Worm (Caenorhabditis elegans) whole organism, young adult: ENCODE measurements around the gene Y7A5A.10.

Experiments used
- C17E4.6 ChIP-seq: fragments of 200-800 bp; sonication (Bioruptor generic); IDR thresholded peaks from 2 replicates; pipeline ENCODE4 v1.3.6; 2022; ENCODE audit warnings: missing genetic modification reagents, missing genetic modification characterization, missing compliant biosample characterization
- F10E7.11 ChIP-seq: sonication (generic microtip); optimal IDR thresholded peaks from 2 replicates; lab custom pipeline; 2017; ENCODE audit warnings: mild to moderate bottlenecking, missing genetic modification characterization, moderate library complexity, missing compliant biosample characterization
- F22D6.2 ChIP-seq: sonication (generic microtip); optimal IDR thresholded peaks from 2 replicates; lab custom pipeline; 2016; ENCODE audit warnings: mild to moderate bottlenecking, missing genetic modification characterization, missing compliant biosample characterization
- F33H1.4 ChIP-seq: fragments of 200-800 bp; sonication (Bioruptor generic); IDR thresholded peaks from 2 replicates; pipeline ENCODE4 v1.3.6; 2022; ENCODE audit warnings: missing genetic modification reagents, missing genetic modification characterization, missing compliant biosample characterization
- F37B4.10 ChIP-seq: fragments of 200-800 bp; sonication (Bioruptor generic); IDR thresholded peaks from 2 replicates; pipeline ENCODE4 v1.3.6; 2022; ENCODE audit warnings: missing genetic modification characterization, missing compliant biosample characterization
- F57C9.4 ChIP-seq: sonication (generic microtip); optimal IDR thresholded peaks from 2 replicates; lab custom pipeline; 2017; ENCODE audit warnings: mild to moderate bottlenecking, missing genetic modification characterization, missing compliant biosample characterization
- K11D2.4 ChIP-seq: fragments of 200-800 bp; sonication (Bioruptor generic); IDR thresholded peaks from 2 replicates; pipeline ENCODE4 v1.3.6; 2022; ENCODE audit warnings: missing genetic modification reagents, missing genetic modification characterization, missing compliant biosample characterization
- Y53G8AR.9 ChIP-seq: fragments of 200-800 bp; sonication (Bioruptor generic); conservative IDR thresholded peaks from 2 replicates; pipeline ENCODE4 v1.3.6; 2022; ENCODE audit warnings: missing genetic modification reagents, missing genetic modification characterization, missing compliant biosample characterization
- ZK185.1 ChIP-seq: sonication (generic microtip); optimal IDR thresholded peaks from 2 replicates; lab custom pipeline; 2016; ENCODE audit warnings: mild to moderate bottlenecking, missing genetic modification characterization, missing compliant biosample characterization; ENCODE audit not compliant: poor library complexity, severe bottlenecking
- akir-1 ChIP-seq: fragments of 200-800 bp; sonication (Bioruptor generic); optimal IDR thresholded peaks from 2 replicates; lab custom pipeline; 2018; ENCODE audit warnings: mild to moderate bottlenecking, missing genetic modification characterization, moderate library complexity, missing compliant biosample characterization
- aptf-3 ChIP-seq: fragments of 200-800 bp; sonication (Bioruptor generic); IDR thresholded peaks from 2 replicates; pipeline ENCODE4 v1.3.6; 2022; ENCODE audit warnings: missing genetic modification characterization, missing compliant biosample characterization
- atf-7 ChIP-seq: sonication (generic microtip); optimal IDR thresholded peaks from 2 replicates; lab custom pipeline; 2017; ENCODE audit warnings: mild to moderate bottlenecking, missing genetic modification characterization, missing compliant biosample characterization
- bed-1 ChIP-seq: fragments of 200-800 bp; sonication (Bioruptor generic); IDR thresholded peaks from 2 replicates; pipeline ENCODE4 v1.3.6; 2022; ENCODE audit warnings: missing genetic modification reagents, missing genetic modification characterization, missing compliant biosample characterization
- cebp-2 ChIP-seq: fragments of 200-800 bp; sonication (Bioruptor generic); IDR thresholded peaks from 2 replicates; pipeline ENCODE4 v1.3.6; 2022; ENCODE audit warnings: missing genetic modification characterization, missing compliant biosample characterization
- ceh-40 ChIP-seq: fragments of 200-800 bp; sonication (Bioruptor generic); IDR thresholded peaks from 2 replicates; pipeline ENCODE4 v1.3.6; 2022; ENCODE audit warnings: missing genetic modification characterization, missing compliant biosample characterization
- dpl-1 ChIP-seq: fragments of 150-350 bp; optimal IDR thresholded peaks from 2 replicates; lab custom pipeline; 2014; ENCODE audit warnings: missing biosample characterization, missing genetic modification reagents, missing genetic modification characterization
- efl-1 ChIP-seq: fragments of 150-350 bp; optimal IDR thresholded peaks from 2 replicates; lab custom pipeline; 2014; ENCODE audit warnings: missing biosample characterization, missing genetic modification reagents, missing genetic modification characterization
- egrh-3 ChIP-seq: fragments of 200-800 bp; sonication (Bioruptor generic); IDR thresholded peaks from 2 replicates; pipeline ENCODE4 v1.3.6; 2022; ENCODE audit warnings: missing genetic modification reagents, missing genetic modification characterization, missing compliant biosample characterization
- ets-4 ChIP-seq: fragments of 200-800 bp; sonication (Bioruptor generic); optimal IDR thresholded peaks from 2 replicates; lab custom pipeline; 2018; ENCODE audit warnings: mild to moderate bottlenecking, missing genetic modification characterization, missing compliant biosample characterization
- fkh-3 ChIP-seq: sonication (generic microtip); optimal IDR thresholded peaks from 2 replicates; lab custom pipeline; 2016; ENCODE audit warnings: mild to moderate bottlenecking, missing genetic modification characterization, missing compliant biosample characterization
- hlh-26 ChIP-seq: fragments of 200-800 bp; sonication (Bioruptor generic); conservative IDR thresholded peaks from 2 replicates; pipeline ENCODE4 v1.3.6; 2022; ENCODE audit warnings: missing genetic modification reagents, missing genetic modification characterization, missing compliant biosample characterization
- hrde-1 ChIP-seq: sonication (generic microtip); optimal IDR thresholded peaks from 2 replicates; lab custom pipeline; 2016; ENCODE audit warnings: missing genetic modification characterization, mild to moderate bottlenecking, missing compliant biosample characterization, moderate library complexity, missing genotype, missing genetic modification reagents, borderline replicate concordance
- hsf-1 ChIP-seq: fragments of 200-800 bp; sonication (Bioruptor generic); IDR thresholded peaks from 2 replicates; pipeline ENCODE4 v1.3.6; 2022; ENCODE audit warnings: missing genetic modification reagents, missing genetic modification characterization, missing compliant biosample characterization
- lir-1 ChIP-seq: fragments of 200-800 bp; sonication (Bioruptor generic); conservative IDR thresholded peaks from 2 replicates; pipeline ENCODE4 v1.3.6; 2022; ENCODE audit warnings: missing genetic modification reagents, missing genetic modification characterization, missing compliant biosample characterization
- madf-10 ChIP-seq: sonication (generic microtip); optimal IDR thresholded peaks from 2 replicates; lab custom pipeline; 2016; ENCODE audit warnings: mild to moderate bottlenecking, missing genetic modification characterization, missing compliant biosample characterization
- madf-8 ChIP-seq: fragments of 200-800 bp; sonication (Bioruptor generic); conservative IDR thresholded peaks from 2 replicates; pipeline ENCODE4 v1.3.6; 2022; ENCODE audit warnings: missing genetic modification reagents, missing genetic modification characterization, missing compliant biosample characterization
- mcd-1 ChIP-seq: fragments of 200-800 bp; sonication (Bioruptor generic); IDR thresholded peaks from 2 replicates; pipeline ENCODE4 v1.3.6; 2022; ENCODE audit warnings: missing genetic modification reagents, missing genetic modification characterization, missing compliant biosample characterization
- mel-28 ChIP-seq: sonication (generic microtip); optimal IDR thresholded peaks from 2 replicates; lab custom pipeline; 2016; ENCODE audit warnings: borderline replicate concordance, mild to moderate bottlenecking, missing genetic modification characterization, missing compliant biosample characterization
- mxl-1 ChIP-seq: sonication (generic microtip); optimal IDR thresholded peaks from 2 replicates; lab custom pipeline; 2016; ENCODE audit warnings: missing genetic modification characterization, missing compliant biosample characterization
- nfya-1 ChIP-seq: sonication (generic microtip); optimal IDR thresholded peaks from 2 replicates; lab custom pipeline; 2017; ENCODE audit warnings: antibody characterized with exemption, missing compliant biosample characterization, missing genetic modification characterization, borderline replicate concordance; ENCODE audit not compliant: insufficient read depth
- nfya-2 ChIP-seq: fragments of 200-800 bp; sonication (Bioruptor generic); IDR thresholded peaks from 2 replicates; pipeline ENCODE4 v1.3.6; 2022; ENCODE audit warnings: missing genetic modification reagents, missing genetic modification characterization, missing compliant biosample characterization
- nhr-27 ChIP-seq: fragments of 200-800 bp; sonication (Bioruptor generic); optimal IDR thresholded peaks from 2 replicates; lab custom pipeline; 2018; ENCODE audit warnings: mild to moderate bottlenecking, missing genetic modification characterization, moderate library complexity, missing compliant biosample characterization
- pbrm-1 ChIP-seq: fragments of 200-800 bp; sonication (Bioruptor generic); IDR thresholded peaks from 2 replicates; pipeline ENCODE4 v1.3.6; 2022; ENCODE audit warnings: missing genetic modification reagents, missing genetic modification characterization, missing compliant biosample characterization
- pha-4 ChIP-seq: fragments of 150-350 bp; sonication (generic microtip); optimal IDR thresholded peaks from 2 replicates; lab custom pipeline; 2014; ENCODE audit warnings: missing biosample characterization, missing genetic modification reagents, missing genetic modification characterization
- rcor-1 ChIP-seq: fragments of 200-800 bp; sonication (Bioruptor generic); IDR thresholded peaks from 2 replicates; pipeline ENCODE4 v1.3.6; 2022; ENCODE audit warnings: missing genetic modification reagents, missing genetic modification characterization, missing compliant biosample characterization
- rec-8 ChIP-seq, 2 experiments: sonication (generic microtip); optimal IDR thresholded peaks; 2 replicates each; lab custom pipeline; 2016; ENCODE audit warnings: mild to moderate bottlenecking in 2 of 2, missing genetic modification characterization in 2 of 2, missing genetic modification reagents in 2 of 2, missing genotype in 2 of 2, missing biosample characterization in 1 of 2, missing compliant biosample characterization in 1 of 2, moderate library complexity in 1 of 2
- snpc-1.1 ChIP-seq: sonication (generic microtip); optimal IDR thresholded peaks from 2 replicates; lab custom pipeline; 2017; ENCODE audit warnings: missing genetic modification characterization, mild to moderate bottlenecking, missing compliant biosample characterization, antibody characterized with exemption, moderate library complexity, missing genotype, missing genetic modification reagents; ENCODE audit not compliant: insufficient read depth
- somi-1 ChIP-seq: fragments of 200-800 bp; sonication (Bioruptor generic); optimal IDR thresholded peaks from 2 replicates; lab custom pipeline; 2018; ENCODE audit warnings: mild to moderate bottlenecking, missing genetic modification characterization, missing compliant biosample characterization
- xnd-1 ChIP-seq: sonication (generic microtip); optimal IDR thresholded peaks from 2 replicates; lab custom pipeline; 2016; ENCODE audit warnings: missing genotype, missing genetic modification reagents, missing genetic modification characterization, missing compliant biosample characterization
- ztf-28 ChIP-seq: fragments of 200-800 bp; sonication (Bioruptor generic); IDR thresholded peaks from 2 replicates; pipeline ENCODE4 v1.3.6; 2022; ENCODE audit warnings: missing genetic modification reagents, missing genetic modification characterization, missing compliant biosample characterization

Y7A5A.10 gene

ce11 chrX:15841086-15841622, 46.3 kb upstream of the Y7A5A.10 start, which contains the start of gene serp-1.1 (continued):
- TF ChIP-seq lir-1 = peak; percentile 90
- TF ChIP-seq hsf-1 (GFP tag; lab: Robert Waterston, UW) = peak; percentile 64
- peak; percentile 97 for TF ChIP-seq K11D2.4 (GFP tag; lab: Robert Waterston, UW)
- TF ChIP-seq fkh-3 (tag; lab: Kevin White, UChicago) = no peak
- peak; percentile 80 for TF ChIP-seq C17E4.6 (GFP tag; lab: Robert Waterston, UW)
- TF ChIP-seq dpl-1 (GFP tag; lab: Kevin White, UChicago) = peak; percentile 36
- 0 out of 2 replicates have a peak, but pooled peaks have one; percentile 58 for TF ChIP-seq F37B4.10 (GFP tag; lab: Robert Waterston, UW)
- peak; percentile 66 for TF ChIP-seq akir-1 (GFP tag; lab: Kevin White, UChicago)
- peak; percentile 90 for TF ChIP-seq F22D6.2 (tag; lab: Kevin White, UChicago)
- no peak for TF ChIP-seq hrde-1 (tag; lab: Kevin White, UChicago)
- TF ChIP-seq xnd-1 (tag; lab: Kevin White, UChicago) = no peak
- no peak for TF ChIP-seq nfya-2 (GFP tag; lab: Robert Waterston, UW)
- TF ChIP-seq F33H1.4 (GFP tag; lab: Robert Waterston, UW) = peak; percentile 48
- peak; percentile 94 for TF ChIP-seq pha-4 (tag; lab: Kevin White, UChicago)
- peak; percentile 94 for TF ChIP-seq rcor-1 (GFP tag; lab: Robert Waterston, UW)
- TF ChIP-seq mxl-1 (tag; lab: Kevin White, UChicago) = peak; percentile 38
- TF ChIP-seq aptf-3 = 0 out of 2 replicates have a peak, but pooled peaks have one; percentile 29
- no peak for TF ChIP-seq efl-1 (GFP tag; lab: Kevin White, UChicago)
- no peak for TF ChIP-seq hlh-26
- TF ChIP-seq ets-4 (GFP tag; lab: Kevin White, UChicago) = peak; percentile 100
- TF ChIP-seq ceh-40 = 0 out of 2 replicates have a peak, but pooled peaks have one; percentile 51
- no peak for TF ChIP-seq nfya-1
- peak; percentile 79 for TF ChIP-seq F57C9.4 (tag; lab: Kevin White, UChicago)
- TF ChIP-seq egrh-3 (GFP tag; lab: Robert Waterston, UW) = peak; percentile 94
- no peak for TF ChIP-seq mel-28 (tag; lab: Kevin White, UChicago)
- peak; percentile 100 for TF ChIP-seq atf-7 (tag; lab: Kevin White, UChicago)
- peak; percentile 70 for TF ChIP-seq nhr-27 (tag; lab: Kevin White, UChicago)
- TF ChIP-seq somi-1 (GFP tag; lab: Kevin White, UChicago) = peak; percentile 97
- TF ChIP-seq ZK185.1 (tag; lab: Kevin White, UChicago) = peak; percentile 92
- TF ChIP-seq madf-10 (tag; lab: Kevin White, UChicago) = peak; percentile 98
- peak; percentile 95 for TF ChIP-seq mcd-1
- TF ChIP-seq pbrm-1 (GFP tag; lab: Robert Waterston, UW) = peak; percentile 96
- TF ChIP-seq F10E7.11 (tag; lab: Kevin White, UChicago) = no peak
- no peak for TF ChIP-seq bed-1 (GFP tag; lab: Robert Waterston, UW)
- no peak for TF ChIP-seq madf-8
- peak; percentile 36 for TF ChIP-seq snpc-1.1
- TF ChIP-seq rec-8 (tag; optimal IDR thresholded peaks at IDR 0.05; lab: Kevin White, UChicago) = no peak
- no peak for TF ChIP-seq ztf-28 (GFP tag; lab: Robert Waterston, UW)
- peak; percentile 89; the same call in 1 of the 2 replicates for TF ChIP-seq cebp-2
- peak; percentile 97 for TF ChIP-seq Y53G8AR.9 (GFP tag; lab: Robert Waterston, UW)
